Worm (Caenorhabditis elegans): ENCODE measurements around the gene bcc-1.

ce11 chrIV:11102608-11103007 lies 10.3 kb upstream of the bcc-1 start, which contains the start of gene srlf-17:
- TF ChIP-seq ama-1 (optimal IDR thresholded peaks at IDR 0.05) (no peak), sox-4 (tag; optimal IDR thresholded peaks at IDR 0.05) (no peak), dve-1 (tag; optimal IDR thresholded peaks at IDR 0.05) (no peak), pqm-1 (tag; optimal IDR thresholded peaks at IDR 0.05) (no peak), T23F11.4 (GFP tag; optimal IDR thresholded peaks at IDR 0.05) (no peak), rnt-1 (tag; optimal IDR thresholded peaks at IDR 0.05) (no peak)

Data from whole organism, late embryonic.